Worm (Caenorhabditis elegans) whole organism, L2 larva: ENCODE data around the gene isp-1.

ENCODE experiments used
- R02D3.7 ChIP-seq: fragments of 150-350 bp; optimal IDR thresholded peaks from 2 replicates; lab custom pipeline; 2014; ENCODE audit warnings: missing biosample characterization, missing genetic modification characterization
- Y55F3AM.14 ChIP-seq: fragments of 200-800 bp; sonication (Bioruptor generic); optimal IDR thresholded peaks from 2 replicates; lab custom pipeline; 2018; ENCODE audit warnings: mild to moderate bottlenecking, missing genetic modification characterization, missing compliant biosample characterization
- ZK546.5 ChIP-seq: sonication (generic microtip); optimal IDR thresholded peaks from 2 replicates; lab custom pipeline; 2017; ENCODE audit warnings: missing biosample characterization, missing genetic modification characterization
- alr-1 ChIP-seq: fragments of 150-350 bp; optimal IDR thresholded peaks from 2 replicates; lab custom pipeline; 2014; ENCODE audit warnings: missing biosample characterization, missing genetic modification characterization
- aly-2 ChIP-seq: fragments of 150-350 bp; optimal IDR thresholded peaks from 2 replicates; lab custom pipeline; 2014; ENCODE audit warnings: missing biosample characterization, missing genetic modification characterization
- blmp-1 ChIP-seq: sonication (generic microtip); optimal IDR thresholded peaks from 2 replicates; lab custom pipeline; 2017; ENCODE audit warnings: missing genetic modification characterization, mild to moderate bottlenecking, missing compliant biosample characterization, antibody characterized with exemption, moderate library complexity; ENCODE audit not compliant: insufficient read depth
- crh-2 ChIP-seq: sonication (generic microtip); optimal IDR thresholded peaks from 2 replicates; lab custom pipeline; 2017; ENCODE audit warnings: missing biosample characterization, missing genetic modification characterization
- elt-3 ChIP-seq: sonication (generic microtip); optimal IDR thresholded peaks from 2 replicates; lab custom pipeline; 2017; ENCODE audit warnings: missing biosample characterization, missing genetic modification characterization
- fos-1 ChIP-seq: fragments of 150-350 bp; optimal IDR thresholded peaks from 2 replicates; lab custom pipeline; 2014; ENCODE audit warnings: missing biosample characterization, missing genetic modification characterization
- lin-11 ChIP-seq: fragments of 150-350 bp; sonication (generic microtip); optimal IDR thresholded peaks from 2 replicates; lab custom pipeline; 2014; ENCODE audit warnings: missing biosample characterization, missing genetic modification characterization, inconsistent platforms, mixed read lengths
- lin-13 ChIP-seq: fragments of 150-350 bp; optimal IDR thresholded peaks from 2 replicates; lab custom pipeline; 2014; ENCODE audit warnings: missing biosample characterization, missing genetic modification reagents, missing genetic modification characterization
- lin-39 ChIP-seq: fragments of 150-350 bp; optimal IDR thresholded peaks from 2 replicates; lab custom pipeline; 2014; ENCODE audit warnings: missing biosample characterization, missing genetic modification reagents, missing genetic modification characterization
- nhr-10 ChIP-seq: sonication (generic microtip); optimal IDR thresholded peaks from 2 replicates; lab custom pipeline; 2017; ENCODE audit warnings: missing biosample characterization, missing genetic modification characterization
- nhr-11 ChIP-seq: fragments of 150-350 bp; optimal IDR thresholded peaks from 2 replicates; lab custom pipeline; 2014; ENCODE audit warnings: missing biosample characterization, missing genetic modification characterization
- nhr-12 ChIP-seq: fragments of 150-350 bp; optimal IDR thresholded peaks from 2 replicates; lab custom pipeline; 2014; ENCODE audit warnings: missing biosample characterization, missing genetic modification characterization
- nhr-23 ChIP-seq: fragments of 150-350 bp; optimal IDR thresholded peaks from 2 replicates; lab custom pipeline; 2014; ENCODE audit warnings: missing biosample characterization, missing genetic modification reagents, missing genetic modification characterization
- nhr-237 ChIP-seq: fragments of 150-350 bp; optimal IDR thresholded peaks from 2 replicates; lab custom pipeline; 2014; ENCODE audit warnings: missing biosample characterization, missing genetic modification characterization
- nhr-25 ChIP-seq: fragments of 150-350 bp; sonication (generic microtip); optimal IDR thresholded peaks from 3 replicates; lab custom pipeline; 2014; ENCODE audit warnings: missing biosample characterization, missing genetic modification characterization
- nhr-6 ChIP-seq: fragments of 150-350 bp; optimal IDR thresholded peaks from 2 replicates; lab custom pipeline; 2014; ENCODE audit warnings: missing biosample characterization, missing genetic modification characterization
- peb-1 ChIP-seq: fragments of 150-350 bp; optimal IDR thresholded peaks from 2 replicates; lab custom pipeline; 2014; ENCODE audit warnings: missing biosample characterization, missing genetic modification characterization
- sem-4 ChIP-seq: fragments of 150-350 bp; optimal IDR thresholded peaks from 2 replicates; lab custom pipeline; 2014; ENCODE audit warnings: missing biosample characterization, missing genetic modification reagents, missing genetic modification characterization
- skn-1 ChIP-seq: sonication (generic microtip); optimal IDR thresholded peaks from 2 replicates; lab custom pipeline; 2017; ENCODE audit warnings: missing biosample characterization, missing genetic modification characterization
- sma-9 ChIP-seq, 2 experiments: fragments of 150-350 bp in 1 of 2; sonication (generic microtip) in 1 of 2; optimal IDR thresholded peaks; 2 replicates each; lab custom pipeline; 2014 to 2016; ENCODE audit warnings: missing genetic modification characterization in 2 of 2, mild to moderate bottlenecking in 1 of 2, missing biosample characterization in 1 of 2, missing compliant biosample characterization in 1 of 2, missing genetic modification reagents in 1 of 2, moderate library complexity in 1 of 2
- snpc-4 ChIP-seq: fragments of 150-350 bp; optimal IDR thresholded peaks from 2 replicates; lab custom pipeline; 2014; ENCODE audit warnings: missing biosample characterization, missing genetic modification characterization
- unc-39 ChIP-seq: fragments of 150-350 bp; optimal IDR thresholded peaks from 2 replicates; lab custom pipeline; 2014; ENCODE audit warnings: missing biosample characterization, missing genetic modification characterization
- unc-55 ChIP-seq: fragments of 150-350 bp; sonication (generic microtip); optimal IDR thresholded peaks from 3 replicates; lab custom pipeline; 2014; ENCODE audit warnings: missing biosample characterization, missing genetic modification reagents, missing genetic modification characterization
- unc-62 ChIP-seq: fragments of 150-350 bp; optimal IDR thresholded peaks from 2 replicates; lab custom pipeline; 2014; ENCODE audit warnings: missing biosample characterization, missing genetic modification reagents, missing genetic modification characterization
- zag-1 ChIP-seq: fragments of 150-350 bp; optimal IDR thresholded peaks from 2 replicates; lab custom pipeline; 2014; ENCODE audit warnings: missing biosample characterization, missing genetic modification characterization
- ztf-1 ChIP-seq: fragments of 200-800 bp; sonication (Bioruptor generic); conservative IDR thresholded peaks from 2 replicates; pipeline ENCODE4 v1.3.6; 2022; ENCODE audit warnings: missing genetic modification characterization, missing compliant biosample characterization
- ztf-4 ChIP-seq: fragments of 150-350 bp; optimal IDR thresholded peaks from 2 replicates; lab custom pipeline; 2014; ENCODE audit warnings: missing biosample characterization, missing genetic modification characterization

isp-1 gene

ce11 chrIV:8182566-8182965 lies 46.7 kb upstream of the isp-1 start:
- TF ChIP-seq lin-11: no peak
- TF ChIP-seq nhr-11 (tag; lab: Kevin White, UChicago): no peak
- TF ChIP-seq lin-39: no peak
- TF ChIP-seq zag-1 (tag; lab: Kevin White, UChicago): no peak
- TF ChIP-seq nhr-237 (tag; lab: Kevin White, UChicago): no peak
- no peak for TF ChIP-seq lin-13 (GFP tag; lab: Kevin White, UChicago)
- no peak for TF ChIP-seq elt-3 (tag; lab: Kevin White, UChicago)
- TF ChIP-seq snpc-4 (tag; lab: Kevin White, UChicago): no peak
- TF ChIP-seq ztf-4: no peak
- no peak for TF ChIP-seq skn-1 (tag; lab: Kevin White, UChicago)
- no peak for TF ChIP-seq sma-9 (GFP tag; optimal IDR thresholded peaks at IDR 0.05; lab: Kevin White, UChicago)
- TF ChIP-seq sma-9 (tag; optimal IDR thresholded peaks at IDR 0.05; lab: Kevin White, UChicago): no peak
- TF ChIP-seq, all 48 proteins: peak for 0

DNA sequence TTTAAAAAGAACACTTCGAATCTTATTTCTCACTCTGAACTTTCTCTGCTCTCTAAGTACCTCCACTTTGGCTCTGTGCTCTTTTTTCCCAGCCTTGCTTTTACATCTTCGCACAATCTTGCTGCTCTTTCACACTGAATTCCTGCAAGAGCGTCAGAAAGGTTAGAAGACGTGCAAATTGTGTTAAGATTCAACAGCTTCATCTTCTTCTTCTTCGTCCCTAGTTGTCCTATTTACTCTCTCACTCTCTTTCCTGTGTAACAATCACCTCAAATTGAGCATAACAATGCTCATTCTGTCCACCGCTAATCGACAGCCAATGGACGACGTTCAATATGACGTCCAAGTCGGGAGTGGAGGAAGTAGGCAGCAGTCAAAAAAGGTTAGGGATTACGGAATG lies 45.5 kb upstream of the isp-1 start:
- no peak for TF ChIP-seq crh-2 (tag; lab: Kevin White, UChicago)
- TF ChIP-seq Y55F3AM.14 (GFP tag; lab: Kevin White, UChicago): no peak
- no peak for TF ChIP-seq nhr-10 (tag; lab: Kevin White, UChicago)
- TF ChIP-seq sem-4 (tag; lab: Kevin White, UChicago): no peak
- no peak for TF ChIP-seq unc-55 (GFP tag; lab: Kevin White, UChicago)
- TF ChIP-seq fos-1: no peak
- TF ChIP-seq alr-1 (tag; lab: Kevin White, UChicago): no peak
- TF ChIP-seq skn-1 (tag; lab: Kevin White, UChicago): no peak
- TF ChIP-seq ztf-4: no peak
- TF ChIP-seq lin-13 (GFP tag; lab: Kevin White, UChicago): no peak
- TF ChIP-seq nhr-11 (tag; lab: Kevin White, UChicago): no peak
- TF ChIP-seq blmp-1 (tag; lab: Kevin White, UChicago): no peak
- no peak for TF ChIP-seq nhr-6 (tag; lab: Kevin White, UChicago)
- TF ChIP-seq aly-2 (tag; lab: Kevin White, UChicago): no peak
- TF ChIP-seq zag-1 (tag; lab: Kevin White, UChicago): no peak
- TF ChIP-seq snpc-4 (tag; lab: Kevin White, UChicago): no peak
- no peak for TF ChIP-seq unc-62 (GFP tag; lab: Kevin White, UChicago)

DNA sequence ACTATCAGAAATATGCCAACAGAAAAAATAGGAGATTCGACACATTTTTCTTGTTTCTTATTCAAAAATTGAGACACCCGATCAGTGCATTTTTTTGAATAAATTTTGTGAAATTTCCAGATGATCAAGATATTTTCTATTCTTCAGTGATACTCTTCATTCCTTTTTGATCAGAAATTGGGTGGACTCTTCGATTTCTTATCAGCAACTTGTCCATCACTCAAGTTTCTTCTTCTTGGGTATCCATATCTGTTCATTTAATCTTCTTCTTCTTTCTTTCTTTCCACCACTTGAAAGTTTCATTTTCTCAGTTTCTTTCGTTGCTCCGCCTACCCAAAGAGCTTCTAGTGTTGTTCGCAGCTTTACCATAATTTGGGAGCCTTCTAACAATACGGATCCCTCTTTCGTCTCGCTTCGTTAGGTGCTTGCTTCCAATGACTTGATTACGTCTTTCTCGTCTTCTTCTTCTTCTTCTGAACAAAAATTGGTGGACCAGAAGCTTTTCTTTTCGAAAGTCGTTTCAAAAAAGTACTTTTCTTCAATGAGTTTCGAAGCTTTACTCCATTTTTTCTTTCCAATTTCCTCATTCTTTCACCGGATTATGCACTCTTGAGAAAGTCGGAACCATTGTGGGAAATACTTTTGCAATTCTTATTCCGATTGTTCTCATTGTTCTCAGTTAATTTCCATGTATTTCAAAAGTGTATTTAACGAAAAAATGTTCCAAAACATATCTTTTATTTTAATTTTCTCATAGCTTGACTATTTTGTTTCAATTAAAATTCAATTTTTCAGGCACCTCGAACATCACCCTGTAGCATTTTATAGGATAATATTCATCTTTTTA lies 40.1 kb upstream of the isp-1 start, which contains the start of gene pct-1:
Gene pct-1 (plus strand): TSS at position 797 of the 847 bp plus-strand sequence.
- TF ChIP-seq nhr-23 (no peak), unc-62 (GFP tag; lab: Kevin White, UChicago) (no peak), blmp-1 (tag; lab: Kevin White, UChicago) (no peak), nhr-12 (tag; lab: Kevin White, UChicago) (no peak), nhr-11 (tag; lab: Kevin White, UChicago) (no peak), nhr-237 (tag; lab: Kevin White, UChicago) (no peak), peb-1 (tag; lab: Kevin White, UChicago) (no peak), elt-3 (tag; lab: Kevin White, UChicago) (no peak)

ce11 chrIV:8174792-8175191 lies 38.9 kb upstream of the isp-1 start:
- TF ChIP-seq fos-1 (peak; percentile 76), nhr-25 (tag; lab: Kevin White, UChicago) (peak; percentile 6), blmp-1 (tag; lab: Kevin White, UChicago) (peak; percentile 23), snpc-4 (tag; lab: Kevin White, UChicago) (no peak)

ce11 chrIV:8173610-8174009 lies 37.8 kb upstream of the isp-1 start:
- TF ChIP-seq nhr-237 (tag; lab: Kevin White, UChicago): no peak
- TF ChIP-seq nhr-11 (tag; lab: Kevin White, UChicago): no peak
- no peak for TF ChIP-seq fos-1
- no peak for TF ChIP-seq lin-11
- no peak for TF ChIP-seq unc-39
- no peak for TF ChIP-seq R02D3.7
- no peak for TF ChIP-seq skn-1 (tag; lab: Kevin White, UChicago)
- no peak for TF ChIP-seq unc-55 (GFP tag; lab: Kevin White, UChicago)
- TF ChIP-seq alr-1 (tag; lab: Kevin White, UChicago): no peak
- TF ChIP-seq ZK546.5 (tag; lab: Kevin White, UChicago): no peak
- no peak for TF ChIP-seq aly-2 (tag; lab: Kevin White, UChicago)
- TF ChIP-seq sma-9 (GFP tag; optimal IDR thresholded peaks at IDR 0.05; lab: Kevin White, UChicago): no peak
- TF ChIP-seq sma-9 (tag; optimal IDR thresholded peaks at IDR 0.05; lab: Kevin White, UChicago): no peak
- TF ChIP-seq ztf-4: no peak
- TF ChIP-seq Y55F3AM.14 (GFP tag; lab: Kevin White, UChicago): no peak
- no peak for TF ChIP-seq blmp-1 (tag; lab: Kevin White, UChicago)
- no peak for TF ChIP-seq nhr-23
- TF ChIP-seq ztf-1 (GFP tag; lab: Robert Waterston, UW): no peak
- no peak for TF ChIP-seq peb-1 (tag; lab: Kevin White, UChicago)
- no peak for TF ChIP-seq lin-13 (GFP tag; lab: Kevin White, UChicago)
- no peak for TF ChIP-seq nhr-12 (tag; lab: Kevin White, UChicago)
